Worm (Caenorhabditis elegans) whole organism, L4/young adult: Measurements from ENCODE around the gene cbp-2.

Source experiments
- dao-5 ChIP-seq: sonication (generic microtip); optimal IDR thresholded peaks from 2 replicates; lab custom pipeline; 2016; ENCODE audit warnings: missing genotype, missing genetic modification characterization, moderate library complexity, missing compliant biosample characterization
- him-1 ChIP-seq: sonication (generic microtip); optimal IDR thresholded peaks from 2 replicates; lab custom pipeline; 2016; ENCODE audit warnings: missing genotype, missing genetic modification reagents, missing genetic modification characterization, missing compliant biosample characterization

- TF ChIP-seq him-1 (tag; lab: Kevin White, UChicago): no peak
- no peak for TF ChIP-seq dao-5
Observed at ce11 chrIII:9929525-9929924, 6.6 kb downstream of the cbp-2 start.
